Worm (Caenorhabditis elegans) whole organism, mixed stage, embryonic: ENCODE results near the gene C12D8.21.

Experiments used
- ces-1 ChIP-seq: fragments of 150-350 bp; optimal IDR thresholded peaks from 2 replicates; lab custom pipeline; 2014; ENCODE audit warnings: missing biosample characterization, missing genetic modification reagents, missing genetic modification characterization
- elt-3 ChIP-seq: fragments of 150-350 bp; optimal IDR thresholded peaks from 2 replicates; lab custom pipeline; 2014; ENCODE audit warnings: missing biosample characterization, missing genetic modification characterization
- hlh-1 ChIP-seq: fragments of 150-350 bp; optimal IDR thresholded peaks from 2 replicates; lab custom pipeline; 2014; ENCODE audit warnings: missing biosample characterization, missing genetic modification reagents, missing genetic modification characterization
- mab-5 ChIP-seq: fragments of 150-350 bp; optimal IDR thresholded peaks from 2 replicates; lab custom pipeline; 2014; ENCODE audit warnings: missing biosample characterization, missing genetic modification characterization
- snpc-4 ChIP-seq: fragments of 150-350 bp; optimal IDR thresholded peaks from 2 replicates; lab custom pipeline; 2014; ENCODE audit warnings: missing biosample characterization, missing genetic modification characterization

- no peak for TF ChIP-seq snpc-4 (tag; lab: Kevin White, UChicago)
- TF ChIP-seq mab-5 (tag; lab: Kevin White, UChicago): no peak
- TF ChIP-seq hlh-1 (tag; lab: Kevin White, UChicago): no peak
- no peak for TF ChIP-seq elt-3 (tag; lab: Kevin White, UChicago)
- TF ChIP-seq ces-1: no peak
These were observed 19.0 kb downstream of the C12D8.21 start, which contains the start of gene C12D8.20 for ce11 chrV:10222007-10222406.
